Fruit fly (Drosophila melanogaster) whole organism, adult: ENCODE data around the gene wcy.

Experiments used
- CG11617 ChIP-seq: fragments of 200-800 bp; sonication (Bioruptor generic); optimal IDR thresholded peaks from 2 replicates; lab custom pipeline; 2017; ENCODE audit warnings: mild to moderate bottlenecking, missing biosample characterization, missing genetic modification reagents, missing genetic modification characterization
- CG12768 ChIP-seq: fragments of 200-800 bp; sonication (Bioruptor generic); optimal IDR thresholded peaks from 2 replicates; lab custom pipeline; 2017; ENCODE audit warnings: missing biosample characterization, missing genetic modification characterization, mild to moderate bottlenecking, moderate library complexity, missing genetic modification reagents
- CG14711 ChIP-seq: fragments of 200-800 bp; sonication (Bioruptor generic); optimal IDR thresholded peaks from 2 replicates; lab custom pipeline; 2018; ENCODE audit warnings: missing biosample characterization, mild to moderate bottlenecking, missing genetic modification characterization, moderate library complexity
- CG1620 ChIP-seq: fragments of 200-800 bp; sonication (Bioruptor generic); optimal IDR thresholded peaks from 2 replicates; lab custom pipeline; 2016; ENCODE audit warnings: missing biosample characterization, missing genetic modification characterization
- CG33017 ChIP-seq: fragments of 200-800 bp; sonication (Bioruptor generic); optimal IDR thresholded peaks from 2 replicates; lab custom pipeline; 2018; ENCODE audit warnings: missing biosample characterization, mild to moderate bottlenecking, missing genetic modification characterization, moderate library complexity
- CG5204 ChIP-seq: fragments of 200-800 bp; sonication (Bioruptor generic); optimal IDR thresholded peaks from 2 replicates; lab custom pipeline; 2016; ENCODE audit warnings: missing biosample characterization, missing genetic modification characterization
- CG7045 ChIP-seq: fragments of 200-800 bp; sonication (Bioruptor generic); optimal IDR thresholded peaks from 2 replicates; lab custom pipeline; 2017; ENCODE audit warnings: missing biosample characterization, mild to moderate bottlenecking, missing genetic modification characterization
- CG7101 ChIP-seq: fragments of 200-800 bp; sonication (Bioruptor generic); optimal IDR thresholded peaks from 2 replicates; lab custom pipeline; 2018; ENCODE audit warnings: missing biosample characterization, mild to moderate bottlenecking, missing genetic modification characterization, moderate library complexity
- Clk ChIP-seq: fragments of 200-800 bp; sonication (Bioruptor generic); optimal IDR thresholded peaks from 2 replicates; lab custom pipeline; 2017; ENCODE audit warnings: missing biosample characterization, missing genetic modification characterization
- Crg-1 ChIP-seq: fragments of 200-800 bp; sonication (Bioruptor generic); optimal IDR thresholded peaks from 2 replicates; lab custom pipeline; 2016; ENCODE audit warnings: missing biosample characterization, missing genetic modification characterization
- Hr96 ChIP-seq: fragments of 200-800 bp; sonication (Bioruptor generic); optimal IDR thresholded peaks from 2 replicates; lab custom pipeline; 2016; ENCODE audit warnings: missing biosample characterization, missing genetic modification characterization
- Mnt ChIP-seq: fragments of 200-800 bp; sonication (Bioruptor generic); optimal IDR thresholded peaks from 2 replicates; lab custom pipeline; 2016; ENCODE audit warnings: missing biosample characterization, mild to moderate bottlenecking, missing genetic modification characterization
- bab1 ChIP-seq: fragments of 200-800 bp; sonication (Bioruptor generic); optimal IDR thresholded peaks from 3 replicates; lab custom pipeline; 2019; ENCODE audit warnings: missing biosample characterization, mild to moderate bottlenecking, missing genetic modification characterization, moderate library complexity
- cic ChIP-seq: fragments of 200-800 bp; sonication (Bioruptor generic); optimal IDR thresholded peaks from 2 replicates; lab custom pipeline; 2017; ENCODE audit warnings: missing biosample characterization, mild to moderate bottlenecking, missing genetic modification characterization, moderate library complexity
- cnc ChIP-seq, 2 experiments: fragments of >200 bp; optimal IDR thresholded peaks; 2 replicates each; lab custom pipeline; 2017
- kay ChIP-seq: fragments of 200-800 bp; sonication (Bioruptor generic); peaks from one replicate; lab custom pipeline; 2016; ENCODE audit warnings: missing biosample characterization, missing genetic modification characterization, borderline replicate concordance
- ovo ChIP-seq: fragments of 200-800 bp; sonication (Bioruptor generic); optimal IDR thresholded peaks from 2 replicates; lab custom pipeline; 2016; ENCODE audit warnings: missing biosample characterization, missing genetic modification characterization
- pad ChIP-seq: fragments of 200-800 bp; sonication (Bioruptor generic); optimal IDR thresholded peaks from 3 replicates; lab custom pipeline; 2017; ENCODE audit warnings: missing biosample characterization, missing genetic modification characterization, mild to moderate bottlenecking, moderate library complexity, missing genetic modification reagents
- tj ChIP-seq: fragments of 200-800 bp; sonication (Bioruptor generic); optimal IDR thresholded peaks from 3 replicates; lab custom pipeline; 2017; ENCODE audit warnings: missing biosample characterization, mild to moderate bottlenecking, missing genetic modification characterization, moderate library complexity
- toe ChIP-seq: fragments of 200-800 bp; sonication (Bioruptor generic); optimal IDR thresholded peaks from 2 replicates; lab custom pipeline; 2016; ENCODE audit warnings: missing biosample characterization, missing genetic modification characterization

wcy gene

DNA sequence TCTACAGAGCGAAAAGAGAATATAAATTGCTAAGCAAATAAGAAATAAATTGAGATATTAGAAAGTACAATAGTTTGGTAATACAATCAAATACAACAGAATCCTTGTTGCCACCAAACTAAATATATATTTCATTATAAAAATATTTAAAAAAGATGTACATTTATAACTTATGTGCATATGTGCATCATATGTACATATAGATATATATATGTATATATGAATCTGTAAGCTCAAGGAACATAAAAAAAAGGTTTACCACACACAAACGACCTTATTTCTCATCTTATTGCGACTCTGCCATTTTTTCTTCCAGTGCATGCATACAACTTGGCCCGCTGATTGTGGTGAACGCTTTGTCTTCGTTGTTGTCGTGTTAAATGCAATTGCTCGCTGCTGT, 35.6 kb upstream of the wcy start:
- TF ChIP-seq CG7101 (peak; percentile 48), Crg-1 (GFP tag; lab: Kevin White, UChicago) (no peak), CG14711 (peak; percentile 39), CG12768 (GFP tag; lab: Kevin White, UChicago) (no peak), Clk (GFP tag; lab: Kevin White, UChicago) (no peak), CG33017 (tag; lab: Kevin White, UChicago) (peak; percentile 15), kay (GFP tag; lab: Kevin White, UChicago) (no peak), CG7045 (no peak), ovo (GFP tag; lab: Kevin White, UChicago) (no peak), CG5204 (no peak), cic (GFP tag; lab: Kevin White, UChicago) (no peak), Mnt (no peak), CG11617 (GFP tag; lab: Kevin White, UChicago) (peak; percentile 62), toe (GFP tag; lab: Kevin White, UChicago) (no peak), pad (GFP tag; lab: Kevin White, UChicago) (no peak), Hr96 (GFP tag; lab: Kevin White, UChicago) (no peak), tj (GFP tag; lab: Kevin White, UChicago) (peak; percentile 21), bab1 (GFP tag; lab: Kevin White, UChicago) (peak; percentile 50), cnc (optimal IDR thresholded peaks at IDR 0.05; lab: Kevin White, UChicago) (no peak), CG1620 (GFP tag; lab: Kevin White, UChicago) (no peak)

DNA sequence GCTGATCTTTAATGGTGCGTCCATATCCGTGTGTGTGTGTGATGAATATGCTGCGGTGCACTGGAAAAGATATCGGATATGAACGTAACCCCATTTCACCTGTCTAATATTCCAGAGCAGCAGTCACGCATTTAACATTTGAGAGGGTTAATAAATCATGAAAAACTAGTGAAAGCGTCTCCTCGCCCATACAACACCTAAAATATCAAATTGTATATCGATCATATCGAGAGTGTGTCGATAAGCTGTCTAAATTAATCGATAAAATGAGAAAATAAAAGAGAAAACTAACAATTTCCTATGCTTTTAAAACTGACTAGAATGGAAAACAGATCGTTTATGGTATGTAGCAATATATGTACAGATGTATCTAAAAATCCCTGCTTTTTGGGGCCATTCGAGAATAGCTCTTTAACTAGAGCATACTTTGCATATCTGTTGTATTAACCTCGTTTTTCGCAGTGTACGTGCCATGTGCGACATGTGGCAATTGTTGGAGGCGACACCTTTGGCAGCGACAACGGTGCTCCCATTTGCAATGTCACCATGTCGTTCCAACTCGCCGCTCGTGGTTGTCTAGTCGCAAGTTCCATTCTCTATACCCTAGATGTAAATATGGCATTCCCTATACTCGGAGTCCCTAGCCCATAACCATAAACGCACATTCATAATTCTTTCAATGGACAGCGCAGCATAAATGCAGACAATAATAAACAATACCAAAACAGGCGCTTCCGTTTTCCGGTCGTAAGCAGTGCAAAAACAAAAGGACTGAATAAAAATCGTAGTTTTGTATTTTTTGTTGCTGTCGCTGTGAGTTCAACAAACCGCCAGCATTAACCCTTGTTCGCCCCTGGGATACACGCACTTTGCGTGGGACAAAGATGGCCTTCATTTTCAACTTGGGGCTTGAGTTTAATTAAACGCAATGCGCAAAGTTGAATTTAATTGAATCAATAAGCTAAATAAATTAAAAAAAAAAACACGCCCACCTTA, 34.6 kb upstream of the wcy start:
- no peak for TF ChIP-seq tj (GFP tag; lab: Kevin White, UChicago)
- TF ChIP-seq kay (GFP tag; lab: Kevin White, UChicago), result peak; percentile 7

DNA sequence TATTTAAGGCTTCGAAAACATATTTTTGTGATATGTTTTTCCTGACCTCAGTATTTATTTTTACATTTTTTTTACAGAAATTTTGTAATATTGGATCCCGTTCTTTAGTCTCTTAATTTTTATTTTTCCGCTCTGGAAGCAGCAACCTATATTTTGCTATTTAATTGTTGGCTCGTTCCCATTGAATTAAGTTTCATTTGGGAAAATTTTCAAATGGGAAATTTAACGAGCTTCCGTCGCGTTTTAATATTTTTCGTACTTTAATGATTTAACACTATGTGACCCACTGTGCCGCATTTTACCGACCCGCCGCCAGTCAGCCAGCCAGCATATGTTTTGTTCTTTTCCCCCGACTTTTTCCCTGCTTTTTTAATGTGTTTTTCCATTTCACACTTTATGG, 33.6 kb upstream of the wcy start:
- TF ChIP-seq cnc (optimal IDR thresholded peaks at IDR 0.05; lab: Kevin White, UChicago), result no peak
- no peak for TF ChIP-seq kay (GFP tag; lab: Kevin White, UChicago)
- TF ChIP-seq CG5204, result no peak
- no peak for TF ChIP-seq Clk (GFP tag; lab: Kevin White, UChicago)
- no peak for TF ChIP-seq ovo (GFP tag; lab: Kevin White, UChicago)
- no peak for TF ChIP-seq tj (GFP tag; lab: Kevin White, UChicago)
- no peak for TF ChIP-seq CG1620 (GFP tag; lab: Kevin White, UChicago)
- TF ChIP-seq CG7045, result no peak
- TF ChIP-seq bab1 (GFP tag; lab: Kevin White, UChicago), result no peak
- no peak for TF ChIP-seq toe (GFP tag; lab: Kevin White, UChicago)
- no peak for TF ChIP-seq CG33017 (tag; lab: Kevin White, UChicago)
- TF ChIP-seq cic (GFP tag; lab: Kevin White, UChicago), result no peak
- TF ChIP-seq Hr96 (GFP tag; lab: Kevin White, UChicago), result no peak
- no peak for TF ChIP-seq Mnt
- no peak for TF ChIP-seq CG11617 (GFP tag; lab: Kevin White, UChicago)
- no peak for TF ChIP-seq CG7101
- TF ChIP-seq CG12768 (GFP tag; lab: Kevin White, UChicago), result no peak
- no peak for TF ChIP-seq pad (GFP tag; lab: Kevin White, UChicago)
- no peak for TF ChIP-seq Crg-1 (GFP tag; lab: Kevin White, UChicago)

DNA sequence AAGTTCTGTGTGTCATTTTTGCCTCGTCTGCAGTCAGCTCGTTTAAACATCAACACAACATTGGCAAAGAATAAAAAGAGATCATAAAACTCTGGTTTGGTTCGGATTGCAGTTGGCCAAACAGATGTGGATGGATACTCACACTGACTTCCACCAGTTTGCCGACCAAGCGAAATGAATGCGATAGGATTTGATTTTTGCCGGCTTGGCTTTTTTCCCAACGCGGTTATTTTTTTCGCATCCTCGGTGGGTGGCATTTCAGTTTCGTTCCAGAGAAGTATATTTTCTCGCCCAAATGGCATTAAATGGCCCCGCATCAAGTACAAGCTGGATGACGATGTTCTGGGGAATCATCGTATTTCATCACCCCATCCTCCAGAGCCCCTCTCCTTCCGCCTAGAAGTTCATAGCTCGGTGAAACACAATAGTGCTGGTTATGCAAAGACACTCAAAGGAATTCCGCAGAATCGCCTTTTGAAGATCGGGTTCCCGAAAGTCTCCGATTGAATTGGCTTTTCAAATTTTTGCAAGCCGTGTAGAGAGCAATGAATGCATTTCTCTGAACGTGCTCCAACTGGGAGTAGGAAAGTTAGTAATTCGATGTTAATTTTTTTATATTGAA, 33.0 kb upstream of the wcy start:
- TF ChIP-seq bab1 (GFP tag; lab: Kevin White, UChicago), result no peak
- no peak for TF ChIP-seq cic (GFP tag; lab: Kevin White, UChicago)
- no peak for TF ChIP-seq CG11617 (GFP tag; lab: Kevin White, UChicago)
- TF ChIP-seq Hr96 (GFP tag; lab: Kevin White, UChicago), result no peak
- TF ChIP-seq Crg-1 (GFP tag; lab: Kevin White, UChicago), result no peak
- peak; percentile 96 for TF ChIP-seq tj (GFP tag; lab: Kevin White, UChicago)
- no peak for TF ChIP-seq CG1620 (GFP tag; lab: Kevin White, UChicago)
- TF ChIP-seq CG12768 (GFP tag; lab: Kevin White, UChicago), result no peak

DNA sequence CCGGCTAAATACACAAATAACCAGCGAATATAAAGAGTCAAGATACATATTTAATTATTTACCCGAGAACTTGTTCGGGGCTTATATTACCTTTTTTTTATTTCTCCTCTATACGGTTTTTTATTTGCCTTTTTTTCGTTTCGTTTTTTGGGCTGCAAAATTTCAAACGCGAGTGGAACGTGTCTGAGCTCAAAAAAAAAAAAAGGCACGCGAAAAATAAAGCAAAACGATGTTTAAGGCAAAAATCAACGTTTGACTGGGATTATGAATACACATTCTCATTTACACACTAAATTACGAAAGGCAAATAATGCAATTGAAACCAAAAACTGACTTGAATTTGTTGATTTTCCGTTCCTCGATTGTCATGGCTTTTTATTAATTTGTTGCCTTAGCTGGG, 32.0 kb upstream of the wcy start:
- TF ChIP-seq kay (GFP tag; lab: Kevin White, UChicago), result peak; percentile 63
- peak; percentile 9 for TF ChIP-seq CG7101
- peak; percentile 30 for TF ChIP-seq tj (GFP tag; lab: Kevin White, UChicago)
- no peak for TF ChIP-seq Hr96 (GFP tag; lab: Kevin White, UChicago)

DNA sequence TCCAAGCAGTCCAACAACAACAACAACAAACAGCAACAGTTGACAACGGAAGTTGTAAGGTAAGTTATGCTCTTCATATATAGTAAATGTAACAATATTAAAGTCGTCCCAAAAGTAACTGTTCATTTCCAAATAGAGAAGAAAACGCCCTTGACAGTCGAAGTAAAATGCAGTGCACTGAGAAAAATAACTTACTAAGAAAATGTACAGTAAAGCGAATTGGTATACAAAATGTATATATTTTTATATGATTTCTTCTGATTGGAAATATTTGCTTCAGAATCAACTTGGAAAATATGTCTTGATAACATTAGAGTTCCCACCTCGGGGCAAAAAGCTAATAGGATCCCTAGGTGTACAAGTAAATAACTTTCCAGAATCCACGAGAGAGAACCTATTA, 30.3 kb upstream of the wcy start:
- TF ChIP-seq CG14711 (no peak), ovo (GFP tag; lab: Kevin White, UChicago) (no peak), cnc (optimal IDR thresholded peaks at IDR 0.05; lab: Kevin White, UChicago) (no peak), CG7101 (no peak), CG5204 (no peak), Clk (GFP tag; lab: Kevin White, UChicago) (no peak), CG33017 (tag; lab: Kevin White, UChicago) (no peak), pad (GFP tag; lab: Kevin White, UChicago) (no peak), kay (GFP tag; lab: Kevin White, UChicago) (no peak), bab1 (GFP tag; lab: Kevin White, UChicago) (no peak), Crg-1 (GFP tag; lab: Kevin White, UChicago) (no peak)
